Worm (Caenorhabditis elegans) whole organism, L3 larva: ENCODE measurements around the gene F53H1.3.

Experiments used
- nhr-11 ChIP-seq: fragments of 150-350 bp; optimal IDR thresholded peaks from 2 replicates; lab custom pipeline; 2014; ENCODE audit warnings: missing biosample characterization, missing genetic modification characterization
- nhr-77 ChIP-seq: fragments of 150-350 bp; optimal IDR thresholded peaks from 2 replicates; lab custom pipeline; 2014; ENCODE audit warnings: missing biosample characterization, missing genetic modification characterization
- unc-62 ChIP-seq: fragments of 150-350 bp; sonication (generic microtip); optimal IDR thresholded peaks from 4 replicates; lab custom pipeline; 2014; ENCODE audit warnings: missing biosample characterization, missing genetic modification reagents, missing genetic modification characterization
- ztf-11 ChIP-seq: fragments of 150-350 bp; optimal IDR thresholded peaks from 2 replicates; lab custom pipeline; 2014; ENCODE audit warnings: missing biosample characterization, missing genetic modification characterization

DNA sequence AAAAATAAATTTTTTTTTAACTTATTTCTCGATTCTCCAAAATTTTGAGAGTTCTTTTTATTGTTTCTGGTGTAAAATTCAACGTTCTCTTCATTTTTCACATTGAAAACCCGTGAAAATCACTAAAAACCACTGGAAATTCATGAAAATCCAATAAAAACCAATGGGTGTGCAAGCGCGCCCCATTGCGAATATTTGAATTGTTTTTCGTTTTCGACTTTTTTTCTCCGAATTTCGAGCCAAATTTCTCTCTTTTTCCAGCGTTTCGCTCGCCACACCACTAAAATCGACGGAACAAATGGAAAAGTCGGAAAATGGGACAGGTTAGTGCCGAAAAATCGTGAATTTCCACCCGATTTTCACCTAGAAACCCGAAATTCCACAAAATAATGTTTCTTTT, 18.6 kb upstream of the F53H1.3 start:
- no peak for TF ChIP-seq ztf-11 (tag; lab: Kevin White, UChicago)
- no peak for TF ChIP-seq nhr-11 (tag; lab: Kevin White, UChicago)
- no peak for TF ChIP-seq unc-62 (GFP tag; lab: Kevin White, UChicago)
- TF ChIP-seq nhr-77 (tag; lab: Kevin White, UChicago), result no peak
